Worm (Caenorhabditis elegans) whole organism, L2 larva: ENCODE results near the gene nhr-234.

ENCODE experiments used
- alr-1 ChIP-seq: fragments of 150-350 bp; optimal IDR thresholded peaks from 2 replicates; lab custom pipeline; 2014; ENCODE audit warnings: missing biosample characterization, missing genetic modification characterization
- ama-1 ChIP-seq: fragments of 150-350 bp; optimal IDR thresholded peaks from 2 replicates; lab custom pipeline; 2018; ENCODE audit warnings: inconsistent platforms
- egl-27 ChIP-seq: sonication (generic microtip); optimal IDR thresholded peaks from 3 replicates; lab custom pipeline; 2017; ENCODE audit warnings: missing biosample characterization, missing genetic modification reagents, missing genetic modification characterization
- elt-3 ChIP-seq: sonication (generic microtip); optimal IDR thresholded peaks from 2 replicates; lab custom pipeline; 2017; ENCODE audit warnings: missing biosample characterization, missing genetic modification characterization
- nhr-11 ChIP-seq: fragments of 150-350 bp; optimal IDR thresholded peaks from 2 replicates; lab custom pipeline; 2014; ENCODE audit warnings: missing biosample characterization, missing genetic modification characterization
- ztf-11 ChIP-seq: sonication (generic microtip); optimal IDR thresholded peaks from 2 replicates; lab custom pipeline; 2017; ENCODE audit warnings: missing biosample characterization, missing genetic modification characterization

DNA sequence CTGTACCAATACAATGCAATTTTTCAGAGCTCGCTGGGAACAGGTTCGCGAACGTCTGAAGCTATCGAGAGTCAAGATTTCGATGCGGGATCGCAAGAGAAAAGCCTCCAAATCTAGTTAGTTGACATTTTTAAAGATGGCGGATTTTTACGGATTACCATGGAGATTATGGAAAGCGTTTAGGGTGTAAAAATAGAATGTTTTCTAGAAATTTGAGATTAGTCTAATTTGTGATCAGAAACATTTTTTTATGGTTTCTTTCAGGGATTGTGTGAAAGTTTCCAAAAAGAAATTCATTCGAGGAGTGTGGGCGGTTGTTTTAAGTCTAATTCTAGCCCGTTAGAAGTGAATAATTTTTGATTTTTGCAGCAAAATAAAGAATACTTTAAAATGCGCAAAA, 19.3 kb downstream of the nhr-234 start:
- no peak for TF ChIP-seq elt-3 (tag; lab: Kevin White, UChicago)
- TF ChIP-seq egl-27 (tag; lab: Kevin White, UChicago) = no peak
- TF ChIP-seq nhr-11 = no peak
- TF ChIP-seq ama-1 = no peak
- TF ChIP-seq ztf-11 (tag; lab: Kevin White, UChicago) = no peak
- no peak for TF ChIP-seq alr-1 (tag; lab: Kevin White, UChicago)
